Worm (Caenorhabditis elegans) whole organism, young adult: ENCODE data around the gene T05B4.12.

ENCODE experiments used
- B0261.1 ChIP-seq: sonication (generic microtip); optimal IDR thresholded peaks from 2 replicates; lab custom pipeline; 2016; ENCODE audit warnings: mild to moderate bottlenecking, missing genetic modification characterization, moderate library complexity, missing compliant biosample characterization
- B0336.3 ChIP-seq: fragments of 200-800 bp; sonication (Bioruptor generic); IDR thresholded peaks from 2 replicates; pipeline ENCODE4 v1.3.6; 2022; ENCODE audit warnings: missing genetic modification characterization, missing compliant biosample characterization
- C06A6.2 ChIP-seq: fragments of 200-800 bp; sonication (Bioruptor generic); conservative IDR thresholded peaks from 2 replicates; pipeline ENCODE4 v1.3.6; 2022; ENCODE audit warnings: missing genetic modification characterization, missing compliant biosample characterization
- D2030.7 ChIP-seq: fragments of 200-800 bp; sonication (Bioruptor generic); IDR thresholded peaks from 2 replicates; pipeline ENCODE4 v1.3.6; 2022; ENCODE audit warnings: missing genetic modification reagents, missing genetic modification characterization, missing compliant biosample characterization
- F55B11.4 ChIP-seq: sonication (generic microtip); optimal IDR thresholded peaks from 2 replicates; lab custom pipeline; 2016; ENCODE audit warnings: missing compliant biosample characterization, missing genetic modification characterization, borderline replicate concordance; ENCODE audit not compliant: insufficient read depth
- F57A8.1 ChIP-seq: fragments of 200-800 bp; sonication (Bioruptor generic); optimal IDR thresholded peaks from 2 replicates; lab custom pipeline; 2018; ENCODE audit warnings: mild to moderate bottlenecking, missing genetic modification characterization, moderate library complexity, missing compliant biosample characterization
- F57C9.4 ChIP-seq: sonication (generic microtip); optimal IDR thresholded peaks from 2 replicates; lab custom pipeline; 2017; ENCODE audit warnings: mild to moderate bottlenecking, missing genetic modification characterization, missing compliant biosample characterization
- K11D2.4 ChIP-seq: fragments of 200-800 bp; sonication (Bioruptor generic); IDR thresholded peaks from 2 replicates; pipeline ENCODE4 v1.3.6; 2022; ENCODE audit warnings: missing genetic modification reagents, missing genetic modification characterization, missing compliant biosample characterization
- Y79H2A.3 ChIP-seq: fragments of 200-800 bp; sonication (Bioruptor generic); conservative IDR thresholded peaks from 2 replicates; pipeline ENCODE4 v1.3.6; 2022; ENCODE audit warnings: missing genetic modification reagents, missing genetic modification characterization, missing compliant biosample characterization
- athp-1 ChIP-seq: sonication (generic microtip); optimal IDR thresholded peaks from 2 replicates; lab custom pipeline; 2017; ENCODE audit warnings: mild to moderate bottlenecking, missing genetic modification characterization, missing compliant biosample characterization
- cebp-2 ChIP-seq: fragments of 200-800 bp; sonication (Bioruptor generic); IDR thresholded peaks from 2 replicates; pipeline ENCODE4 v1.3.6; 2022; ENCODE audit warnings: missing genetic modification characterization, missing compliant biosample characterization
- ceh-79 ChIP-seq: sonication (generic microtip); optimal IDR thresholded peaks from 2 replicates; lab custom pipeline; 2017; ENCODE audit warnings: mild to moderate bottlenecking, missing genetic modification characterization, missing compliant biosample characterization
- dox-1 ChIP-seq: fragments of 200-800 bp; sonication (Bioruptor generic); IDR thresholded peaks from 2 replicates; pipeline ENCODE4 v1.3.6; 2022; ENCODE audit warnings: missing genetic modification reagents, missing genetic modification characterization, missing compliant biosample characterization
- egl-18 ChIP-seq: fragments of 200-800 bp; sonication (Bioruptor generic); IDR thresholded peaks from 2 replicates; pipeline ENCODE4 v1.3.6; 2022; ENCODE audit warnings: missing genetic modification reagents, missing genetic modification characterization, missing compliant biosample characterization
- ekl-4 ChIP-seq: fragments of 200-800 bp; sonication (Bioruptor generic); IDR thresholded peaks from 2 replicates; pipeline ENCODE4 v1.3.6; 2022; ENCODE audit warnings: missing genetic modification reagents, missing genetic modification characterization, missing compliant biosample characterization
- fkh-3 ChIP-seq: sonication (generic microtip); optimal IDR thresholded peaks from 2 replicates; lab custom pipeline; 2016; ENCODE audit warnings: mild to moderate bottlenecking, missing genetic modification characterization, missing compliant biosample characterization
- hlh-26 ChIP-seq: fragments of 200-800 bp; sonication (Bioruptor generic); conservative IDR thresholded peaks from 2 replicates; pipeline ENCODE4 v1.3.6; 2022; ENCODE audit warnings: missing genetic modification reagents, missing genetic modification characterization, missing compliant biosample characterization
- hmg-20 ChIP-seq: fragments of 200-800 bp; sonication (Bioruptor generic); IDR thresholded peaks from 2 replicates; pipeline ENCODE4 v1.3.6; 2022; ENCODE audit warnings: missing genetic modification reagents, missing genetic modification characterization, missing compliant biosample characterization
- hsf-1 ChIP-seq: fragments of 200-800 bp; sonication (Bioruptor generic); IDR thresholded peaks from 2 replicates; pipeline ENCODE4 v1.3.6; 2022; ENCODE audit warnings: missing genetic modification reagents, missing genetic modification characterization, missing compliant biosample characterization
- let-607 ChIP-seq, 2 experiments: fragments of 200-800 bp in 1 of 2; sonication (Bioruptor generic) in 1 of 2; sonication (generic microtip) in 1 of 2; optimal IDR thresholded peaks; 2 replicates each; lab custom pipeline; 2016 to 2018; ENCODE audit warnings: mild to moderate bottlenecking in 2 of 2, missing compliant biosample characterization in 2 of 2, missing genetic modification characterization in 2 of 2, moderate library complexity in 2 of 2, missing genotype in 1 of 2
- madf-10 ChIP-seq: sonication (generic microtip); optimal IDR thresholded peaks from 2 replicates; lab custom pipeline; 2016; ENCODE audit warnings: mild to moderate bottlenecking, missing genetic modification characterization, missing compliant biosample characterization
- madf-3 ChIP-seq: fragments of 200-800 bp; sonication (Bioruptor generic); IDR thresholded peaks from 2 replicates; pipeline ENCODE4 v1.3.6; 2022; ENCODE audit warnings: missing genetic modification reagents, missing genetic modification characterization, missing compliant biosample characterization
- mel-28 ChIP-seq: sonication (generic microtip); optimal IDR thresholded peaks from 2 replicates; lab custom pipeline; 2016; ENCODE audit warnings: borderline replicate concordance, mild to moderate bottlenecking, missing genetic modification characterization, missing compliant biosample characterization
- nhr-120 ChIP-seq: fragments of 200-800 bp; sonication (Bioruptor generic); IDR thresholded peaks from 2 replicates; pipeline ENCODE4 v1.3.6; 2022; ENCODE audit warnings: missing genetic modification characterization, missing compliant biosample characterization
- nhr-80 ChIP-seq: sonication (generic microtip); optimal IDR thresholded peaks from 2 replicates; lab custom pipeline; 2016; ENCODE audit warnings: missing genetic modification characterization, missing compliant biosample characterization
- pbrm-1 ChIP-seq: fragments of 200-800 bp; sonication (Bioruptor generic); IDR thresholded peaks from 2 replicates; pipeline ENCODE4 v1.3.6; 2022; ENCODE audit warnings: missing genetic modification reagents, missing genetic modification characterization, missing compliant biosample characterization
- rec-8 ChIP-seq, 2 experiments: sonication (generic microtip); optimal IDR thresholded peaks; 2 replicates each; lab custom pipeline; 2016; ENCODE audit warnings: mild to moderate bottlenecking in 2 of 2, missing genetic modification characterization in 2 of 2, missing genetic modification reagents in 2 of 2, missing genotype in 2 of 2, missing biosample characterization in 1 of 2, missing compliant biosample characterization in 1 of 2, moderate library complexity in 1 of 2
- repo-1 ChIP-seq: sonication (generic microtip); optimal IDR thresholded peaks from 2 replicates; lab custom pipeline; 2017; ENCODE audit warnings: mild to moderate bottlenecking, missing genetic modification characterization, missing compliant biosample characterization
- snpc-1.1 ChIP-seq: sonication (generic microtip); optimal IDR thresholded peaks from 2 replicates; lab custom pipeline; 2017; ENCODE audit warnings: missing genetic modification characterization, mild to moderate bottlenecking, missing compliant biosample characterization, antibody characterized with exemption, moderate library complexity, missing genotype, missing genetic modification reagents; ENCODE audit not compliant: insufficient read depth
- snpc-3.4 ChIP-seq: sonication (generic microtip); optimal IDR thresholded peaks from 2 replicates; lab custom pipeline; 2017; ENCODE audit warnings: missing genetic modification characterization, mild to moderate bottlenecking, missing compliant biosample characterization, antibody characterized with exemption, moderate library complexity, missing genotype, missing genetic modification reagents
- tbp1 ChIP-seq: fragments of 200-800 bp; sonication (Bioruptor generic); optimal IDR thresholded peaks from 2 replicates; lab custom pipeline; 2018; ENCODE audit warnings: mild to moderate bottlenecking, missing genetic modification characterization, missing compliant biosample characterization
- zim-3 ChIP-seq: sonication (generic microtip); optimal IDR thresholded peaks from 2 replicates; lab custom pipeline; 2017; ENCODE audit warnings: mild to moderate bottlenecking, missing genetic modification characterization, moderate library complexity, missing compliant biosample characterization
- ztf-18 ChIP-seq: sonication (generic microtip); optimal IDR thresholded peaks from 2 replicates; lab custom pipeline; 2016; ENCODE audit warnings: missing genotype, mild to moderate bottlenecking, missing genetic modification characterization, missing compliant biosample characterization
- ztf-22 ChIP-seq: fragments of 200-800 bp; sonication (Bioruptor generic); optimal IDR thresholded peaks from 2 replicates; lab custom pipeline; 2018; ENCODE audit warnings: mild to moderate bottlenecking, missing genetic modification characterization, moderate library complexity, missing compliant biosample characterization
- ztf-26 ChIP-seq: sonication (generic microtip); optimal IDR thresholded peaks from 2 replicates; lab custom pipeline; 2017; ENCODE audit warnings: missing genetic modification characterization, missing compliant biosample characterization
- ztf-28 ChIP-seq: fragments of 200-800 bp; sonication (Bioruptor generic); IDR thresholded peaks from 2 replicates; pipeline ENCODE4 v1.3.6; 2022; ENCODE audit warnings: missing genetic modification reagents, missing genetic modification characterization, missing compliant biosample characterization
- ztf-3 ChIP-seq: fragments of 200-800 bp; sonication (Bioruptor generic); optimal IDR thresholded peaks from 2 replicates; lab custom pipeline; 2018; ENCODE audit warnings: mild to moderate bottlenecking, missing genetic modification characterization, missing compliant biosample characterization

Gene T05B4.12

DNA sequence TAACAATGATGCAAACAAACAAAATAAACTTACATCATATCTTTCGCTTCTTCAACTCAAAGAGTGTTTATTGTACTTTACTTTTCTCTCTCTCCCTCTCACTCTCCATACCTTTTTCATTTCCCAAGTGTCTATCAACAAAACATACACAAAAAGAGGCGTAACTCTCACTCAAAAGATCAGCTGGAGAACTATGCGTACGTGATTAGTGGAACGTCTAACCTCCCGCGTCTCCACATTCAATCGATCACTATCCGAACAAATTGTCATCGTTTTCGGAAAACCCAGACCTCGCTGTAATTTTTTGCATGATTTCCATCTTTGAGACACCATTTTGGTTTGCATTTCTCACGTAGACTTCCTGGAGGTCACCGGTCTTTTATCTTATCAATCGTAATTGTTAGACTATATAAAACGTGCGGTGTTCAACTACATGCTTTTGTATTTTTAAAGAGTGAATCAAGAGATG is 5.7 kb upstream of the T05B4.12 start, which contains the start of gene nhr-57 (continued):
- TF ChIP-seq tbp1 (peak; percentile 33), dox-1 (GFP tag; lab: Robert Waterston, UW) (peak; percentile 51)

DNA sequence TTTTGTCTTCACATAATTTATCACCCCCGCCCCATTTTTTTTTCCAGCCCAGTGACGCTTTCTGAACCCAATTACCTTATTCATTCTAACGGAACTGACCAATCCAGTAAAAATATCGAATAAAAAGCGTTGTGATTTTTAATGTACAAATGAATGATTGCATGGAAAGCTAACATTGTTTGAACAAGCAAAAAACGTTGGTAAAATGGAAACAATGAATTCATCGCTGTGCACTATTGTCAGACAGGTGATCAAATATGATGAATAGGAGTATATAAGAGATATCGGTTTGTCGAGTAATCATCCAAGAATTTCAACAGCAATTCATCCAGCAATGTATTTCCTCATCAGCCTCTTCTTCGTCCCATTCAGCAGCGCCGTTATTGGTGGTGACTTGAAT is 3.8 kb upstream of the T05B4.12 start, which contains the start of gene phat-4:
Gene phat-4, plus strand, starts transcription at position 301 of the 400 bp plus-strand sequence.
- TF ChIP-seq F55B11.4 (tag; lab: Kevin White, UChicago) = no peak
- TF ChIP-seq B0261.1 (tag; lab: Kevin White, UChicago) = no peak
- TF ChIP-seq zim-3 = no peak
- no peak for TF ChIP-seq ztf-3 (GFP tag; lab: Kevin White, UChicago)
- TF ChIP-seq nhr-120 (GFP tag; lab: Robert Waterston, UW) = no peak
- no peak for TF ChIP-seq ztf-18 (tag; lab: Kevin White, UChicago)
- TF ChIP-seq C06A6.2 (GFP tag; lab: Robert Waterston, UW) = no peak
- no peak for TF ChIP-seq ekl-4
- no peak for TF ChIP-seq ceh-79
- no peak for TF ChIP-seq madf-3
- no peak for TF ChIP-seq snpc-3.4
- TF ChIP-seq fkh-3 = no peak
- TF ChIP-seq snpc-1.1 (tag; lab: Kevin White, UChicago) = no peak
- TF ChIP-seq let-607 (tag; optimal IDR thresholded peaks at IDR 0.05; lab: Kevin White, UChicago) = no peak
- TF ChIP-seq Y79H2A.3 (GFP tag; lab: Robert Waterston, UW) = no peak
- no peak for TF ChIP-seq madf-10
- no peak for TF ChIP-seq ztf-28 (GFP tag; lab: Robert Waterston, UW)
- no peak for TF ChIP-seq tbp1
- TF ChIP-seq F57C9.4 (tag; lab: Kevin White, UChicago) = no peak
- no peak for TF ChIP-seq ztf-22 (GFP tag; lab: Kevin White, UChicago)

DNA sequence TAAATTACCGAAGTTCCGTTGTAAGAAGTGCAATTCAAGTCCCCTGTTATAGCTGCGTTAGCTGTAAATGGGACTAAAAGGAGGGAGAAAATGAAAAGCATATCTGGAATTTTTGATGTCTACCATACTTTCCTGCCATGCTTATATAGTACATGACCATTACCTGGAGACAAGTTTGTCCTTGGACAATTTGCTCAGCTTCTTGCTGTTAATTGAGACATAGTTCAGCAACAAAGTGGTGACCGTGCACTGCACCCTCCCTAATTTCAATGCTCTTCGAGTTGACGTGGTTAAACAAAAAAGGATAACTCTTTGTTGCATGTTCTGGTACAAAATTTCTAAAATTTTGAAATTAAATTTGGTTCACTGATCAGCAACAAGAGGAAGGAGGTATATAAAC is 1.6 kb upstream of the T05B4.12 start, which contains the start of gene T05B4.13:
Gene T05B4.13, minus strand, starts transcription at position 101 of the 400 bp plus-strand sequence.
- TF ChIP-seq hsf-1 = no peak
- TF ChIP-seq pbrm-1 (GFP tag; lab: Robert Waterston, UW) = no peak
- no peak for TF ChIP-seq hlh-26 (GFP tag; lab: Robert Waterston, UW)
- no peak for TF ChIP-seq nhr-80 (tag; lab: Kevin White, UChicago)
- TF ChIP-seq hmg-20 = no peak
- TF ChIP-seq cebp-2 (GFP tag; lab: Robert Waterston, UW) = no peak
- no peak for TF ChIP-seq egl-18
- no peak for TF ChIP-seq mel-28 (tag; lab: Kevin White, UChicago)
- TF ChIP-seq let-607 (tag; optimal IDR thresholded peaks at IDR 0.05; lab: Kevin White, UChicago) = no peak
- no peak for TF ChIP-seq K11D2.4
- no peak for TF ChIP-seq D2030.7 (GFP tag; lab: Robert Waterston, UW)
- TF ChIP-seq F57A8.1 (GFP tag; lab: Kevin White, UChicago) = no peak
- TF ChIP-seq ztf-26 (tag; lab: Kevin White, UChicago) = no peak
- TF ChIP-seq rec-8 (tag; optimal IDR thresholded peaks at IDR 0.05; lab: Kevin White, UChicago) = no peak
- TF ChIP-seq ekl-4 = no peak
- TF ChIP-seq B0336.3 (GFP tag; lab: Robert Waterston, UW) = no peak
- TF ChIP-seq athp-1 (tag; lab: Kevin White, UChicago) = no peak
- no peak for TF ChIP-seq repo-1 (tag; lab: Kevin White, UChicago)
